Worm (Caenorhabditis elegans): ENCODE results near the gene srw-32.

ce11 chrV:17531410-17531809 is 22.8 kb downstream of the srw-32 start, which contains the start of gene C18D4.4:
- TF ChIP-seq nhr-237 (tag; optimal IDR thresholded peaks at IDR 0.05) (no peak), unc-62 (GFP tag; optimal IDR thresholded peaks at IDR 0.05) (no peak), nhr-11 (tag; optimal IDR thresholded peaks at IDR 0.05) (no peak), egl-27 (tag; optimal IDR thresholded peaks at IDR 0.05) (no peak), nhr-23 (tag; optimal IDR thresholded peaks at IDR 0.05) (no peak), ceh-82 (tag; optimal IDR thresholded peaks at IDR 0.05) (no peak), ZK546.5 (tag; optimal IDR thresholded peaks at IDR 0.05) (no peak), elt-3 (tag; optimal IDR thresholded peaks at IDR 0.05) (no peak), fkh-10 (GFP tag; optimal IDR thresholded peaks at IDR 0.05) (no peak), nhr-76 (tag; optimal IDR thresholded peaks at IDR 0.05) (no peak), mdl-1 (tag; optimal IDR thresholded peaks at IDR 0.05) (no peak), pha-4 (tag; optimal IDR thresholded peaks at IDR 0.05) (no peak)
